Worm (Caenorhabditis elegans): ENCODE measurements around the gene lntl-1.

DNA sequence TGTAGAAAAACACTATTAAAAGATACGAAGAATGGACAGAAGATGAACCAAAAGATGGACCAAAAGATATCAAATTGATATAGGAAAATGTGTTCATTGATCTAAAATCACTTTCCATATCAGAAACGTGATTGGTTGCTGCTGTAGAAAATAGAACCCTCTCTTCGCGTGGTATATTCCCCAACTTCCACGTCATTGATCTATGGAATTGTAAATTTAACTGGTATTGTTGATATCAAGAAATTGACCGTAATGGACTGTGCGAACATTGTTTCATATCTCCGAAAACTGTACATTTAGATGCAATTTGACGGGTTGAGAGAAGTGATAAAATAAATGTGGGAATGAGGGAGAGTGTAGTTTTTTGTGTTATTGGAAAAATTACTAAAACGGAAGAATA is 42.5 kb downstream of the lntl-1 start:
- TF ChIP-seq vab-15 (tag; optimal IDR thresholded peaks at IDR 0.05) (peak; percentile 55), nhr-76 (tag; optimal IDR thresholded peaks at IDR 0.05) (peak; percentile 32), ztf-4 (tag; optimal IDR thresholded peaks at IDR 0.05) (no peak), aly-2 (tag; optimal IDR thresholded peaks at IDR 0.05) (no peak), blmp-1 (tag; optimal IDR thresholded peaks at IDR 0.05) (peak; percentile 83), F16B12.6 (tag; optimal IDR thresholded peaks at IDR 0.05) (no peak), ces-1 (GFP tag; optimal IDR thresholded peaks at IDR 0.05) (no peak), unc-98 (GFP tag; IDR thresholded peaks at IDR 0.05) (no peak), nhr-12 (tag; optimal IDR thresholded peaks at IDR 0.05) (no peak), sptf-1 (tag; optimal IDR thresholded peaks at IDR 0.05) (no peak), nhr-47 (tag; optimal IDR thresholded peaks at IDR 0.05) (peak; percentile 28), dsc-1 (tag; optimal IDR thresholded peaks at IDR 0.05) (no peak)

All from whole organism, L1 larva.